Fruit fly (Drosophila melanogaster) whole organism, prepupa: ENCODE data around the gene beat-IIb.

ENCODE experiments used
- CG10631 ChIP-seq: fragments of 200-800 bp; sonication (Bioruptor generic); optimal IDR thresholded peaks from 2 replicates; lab custom pipeline; 2016; ENCODE audit warnings: missing biosample characterization, missing genetic modification characterization
- CG10669 ChIP-seq: fragments of 200-800 bp; sonication (Bioruptor generic); optimal IDR thresholded peaks from 3 replicates; lab custom pipeline; 2018; ENCODE audit warnings: missing biosample characterization, mild to moderate bottlenecking, missing genetic modification characterization, moderate library complexity
- CG11294 ChIP-seq: fragments of 200-800 bp; sonication (Bioruptor generic); IDR thresholded peaks from 2 replicates; pipeline ENCODE4 v1.3.6; 2022; ENCODE audit warnings: missing biosample characterization, missing genetic modification characterization
- CG11902 ChIP-seq: fragments of 200-800 bp; sonication (Bioruptor generic); optimal IDR thresholded peaks from 3 replicates; lab custom pipeline; 2016; ENCODE audit warnings: missing biosample characterization, missing genetic modification characterization
- CG15336 ChIP-seq: fragments of 200-800 bp; sonication (Bioruptor generic); IDR thresholded peaks from 2 replicates; pipeline ENCODE4 v1.3.6; 2022; ENCODE audit warnings: missing biosample characterization, missing genetic modification characterization
- CG1621 ChIP-seq: fragments of 200-800 bp; sonication (Bioruptor generic); optimal IDR thresholded peaks from 3 replicates; lab custom pipeline; 2018; ENCODE audit warnings: missing biosample characterization, mild to moderate bottlenecking, missing genetic modification characterization
- CG3032 ChIP-seq: fragments of 200-800 bp; optimal IDR thresholded peaks from 2 replicates; lab custom pipeline; 2019; ENCODE audit warnings: missing biosample characterization, mild to moderate bottlenecking, missing genetic modification characterization, moderate library complexity
- CG31627 ChIP-seq: fragments of 200-800 bp; sonication (Bioruptor generic); optimal IDR thresholded peaks from 3 replicates; lab custom pipeline; 2016; ENCODE audit warnings: missing biosample characterization, missing genetic modification characterization
- CG32006 ChIP-seq: fragments of 200-800 bp; sonication (Bioruptor generic); optimal IDR thresholded peaks from 3 replicates; lab custom pipeline; 2017; ENCODE audit warnings: missing biosample characterization, mild to moderate bottlenecking, missing genetic modification characterization
- CG34406 ChIP-seq: fragments of 200-800 bp; sonication (Bioruptor generic); optimal IDR thresholded peaks from 3 replicates; lab custom pipeline; 2016; ENCODE audit warnings: missing biosample characterization, missing genetic modification characterization
- CG3919 ChIP-seq: fragments of 200-800 bp; sonication (Bioruptor generic); optimal IDR thresholded peaks from 3 replicates; lab custom pipeline; 2016; ENCODE audit warnings: missing biosample characterization, missing genetic modification characterization
- CG6163 ChIP-seq: fragments of 200-800 bp; sonication (Bioruptor generic); IDR thresholded peaks from 3 replicates; pipeline ENCODE4 v1.3.6; 2022; ENCODE audit warnings: missing biosample characterization, missing genetic modification characterization
- CG6276 ChIP-seq: fragments of 200-800 bp; sonication (Bioruptor generic); optimal IDR thresholded peaks from 2 replicates; lab custom pipeline; 2017; ENCODE audit warnings: missing biosample characterization, mild to moderate bottlenecking, missing genetic modification characterization
- CG6792 ChIP-seq: fragments of 200-800 bp; sonication (Bioruptor generic); optimal IDR thresholded peaks from 3 replicates; lab custom pipeline; 2016; ENCODE audit warnings: missing biosample characterization, missing genetic modification characterization
- CG6808 ChIP-seq: fragments of 200-800 bp; sonication (Bioruptor generic); optimal IDR thresholded peaks from 3 replicates; lab custom pipeline; 2017; ENCODE audit warnings: missing biosample characterization, missing genetic modification characterization, mild to moderate bottlenecking, moderate library complexity, missing genetic modification reagents
- CG6854 ChIP-seq: fragments of 200-800 bp; sonication (Bioruptor generic); optimal IDR thresholded peaks from 2 replicates; lab custom pipeline; 2017; ENCODE audit warnings: missing biosample characterization, mild to moderate bottlenecking, missing genetic modification characterization
- CG7368 ChIP-seq: fragments of 200-800 bp; sonication (Bioruptor generic); optimal IDR thresholded peaks from 3 replicates; lab custom pipeline; 2016; ENCODE audit warnings: missing biosample characterization, missing genetic modification characterization
- CG8119 ChIP-seq: fragments of 200-800 bp; sonication (Bioruptor generic); IDR thresholded peaks from 3 replicates; pipeline ENCODE4 v1.3.6; 2022; ENCODE audit warnings: missing biosample characterization, missing genetic modification characterization
- CG8319 ChIP-seq: fragments of 200-800 bp; sonication (Bioruptor generic); optimal IDR thresholded peaks from 3 replicates; lab custom pipeline; 2016; ENCODE audit warnings: missing biosample characterization, missing genetic modification characterization
- CG9139 ChIP-seq: fragments of 200-800 bp; sonication (Bioruptor generic); optimal IDR thresholded peaks from 3 replicates; lab custom pipeline; 2017; ENCODE audit warnings: missing biosample characterization, mild to moderate bottlenecking, missing genetic modification characterization
- Eip75B ChIP-seq: fragments of 200-800 bp; sonication (Bioruptor generic); optimal IDR thresholded peaks from 3 replicates; lab custom pipeline; 2016; ENCODE audit warnings: missing biosample characterization, missing genetic modification characterization
- Eip78C ChIP-seq: fragments of 200-800 bp; sonication (Bioruptor generic); peaks from one replicate; lab custom pipeline; 2016; ENCODE audit warnings: missing biosample characterization, missing genetic modification characterization
- Ets96B ChIP-seq: fragments of 200-800 bp; optimal IDR thresholded peaks from 2 replicates; lab custom pipeline; 2019; ENCODE audit warnings: missing biosample characterization, mild to moderate bottlenecking, missing genetic modification characterization, moderate library complexity
- Gug ChIP-seq: fragments of 200-800 bp; sonication (Bioruptor generic); IDR thresholded peaks from 2 replicates; pipeline ENCODE4 v1.3.6; 2022; ENCODE audit warnings: missing biosample characterization, missing genetic modification characterization
- Hr38 ChIP-seq: sonication (Bioruptor generic); optimal IDR thresholded peaks from 2 replicates; lab custom pipeline; 2016; ENCODE audit warnings: missing biosample characterization, missing genetic modification characterization
- Hr39 ChIP-seq: fragments of 200-800 bp; sonication (Bioruptor generic); optimal IDR thresholded peaks from 2 replicates; lab custom pipeline; 2016; ENCODE audit warnings: missing biosample characterization, missing genetic modification characterization
- Met ChIP-seq: fragments of 200-800 bp; sonication (Bioruptor generic); optimal IDR thresholded peaks from 3 replicates; lab custom pipeline; 2016; ENCODE audit warnings: missing biosample characterization, missing genetic modification characterization
- Smox ChIP-seq: fragments of 200-800 bp; sonication (Bioruptor generic); optimal IDR thresholded peaks from 3 replicates; lab custom pipeline; 2016; ENCODE audit warnings: missing biosample characterization, missing genetic modification characterization
- Sox102F ChIP-seq: fragments of 200-800 bp; sonication (Bioruptor generic); optimal IDR thresholded peaks from 2 replicates; lab custom pipeline; 2016; ENCODE audit warnings: missing biosample characterization, mild to moderate bottlenecking, missing genetic modification characterization
- Sox15 ChIP-seq: fragments of 200-800 bp; sonication (Bioruptor generic); optimal IDR thresholded peaks from 3 replicates; lab custom pipeline; 2016; ENCODE audit warnings: missing biosample characterization, missing genetic modification characterization
- achi ChIP-seq: fragments of 200-800 bp; sonication (Bioruptor generic); optimal IDR thresholded peaks from 3 replicates; lab custom pipeline; 2016; ENCODE audit warnings: missing biosample characterization, missing genetic modification characterization
- acj6 ChIP-seq: fragments of 200-800 bp; sonication (Bioruptor generic); optimal IDR thresholded peaks from 3 replicates; lab custom pipeline; 2016; ENCODE audit warnings: missing biosample characterization, missing genetic modification characterization
- cyc ChIP-seq: fragments of 200-800 bp; sonication (Bioruptor generic); optimal IDR thresholded peaks from 3 replicates; lab custom pipeline; 2016; ENCODE audit warnings: missing biosample characterization, missing genetic modification characterization
- dac ChIP-seq: fragments of 200-800 bp; sonication (Bioruptor generic); optimal IDR thresholded peaks from 2 replicates; lab custom pipeline; 2017; ENCODE audit warnings: missing biosample characterization, mild to moderate bottlenecking, missing genetic modification characterization
- dsx ChIP-seq: fragments of 200-800 bp; optimal IDR thresholded peaks from 3 replicates; lab custom pipeline; 2019; ENCODE audit warnings: missing biosample characterization, mild to moderate bottlenecking, missing genetic modification characterization, moderate library complexity; ENCODE audit not compliant: poor library complexity, severe bottlenecking
- eg ChIP-seq: fragments of 200-800 bp; sonication (Bioruptor generic); IDR thresholded peaks from 3 replicates; pipeline ENCODE4 v1.3.6; 2022; ENCODE audit warnings: missing biosample characterization, missing genetic modification characterization
- fd59A ChIP-seq: fragments of 200-800 bp; sonication (Bioruptor generic); optimal IDR thresholded peaks from 2 replicates; lab custom pipeline; 2017; ENCODE audit warnings: missing biosample characterization, mild to moderate bottlenecking, missing genetic modification characterization, missing genetic modification reagents
- fd85E ChIP-seq: fragments of 200-800 bp; sonication (Bioruptor generic); optimal IDR thresholded peaks from 3 replicates; lab custom pipeline; 2016; ENCODE audit warnings: missing biosample characterization, missing genetic modification characterization
- fkh ChIP-seq: fragments of 200-800 bp; sonication (Bioruptor generic); optimal IDR thresholded peaks from 3 replicates; lab custom pipeline; 2017; ENCODE audit warnings: missing biosample characterization, mild to moderate bottlenecking, missing genetic modification characterization, moderate library complexity
- lz ChIP-seq: fragments of 200-800 bp; sonication (Bioruptor generic); optimal IDR thresholded peaks from 3 replicates; lab custom pipeline; 2016; ENCODE audit warnings: missing biosample characterization, missing genetic modification characterization
- pdm3 ChIP-seq: fragments of 200-800 bp; sonication (Bioruptor generic); optimal IDR thresholded peaks from 3 replicates; lab custom pipeline; 2016; ENCODE audit warnings: missing biosample characterization, missing genetic modification characterization
- salr ChIP-seq, 2 experiments: fragments of 200-800 bp; sonication (Bioruptor generic); optimal IDR thresholded peaks; 3 replicates each; lab custom pipeline; 2016 to 2018; ENCODE audit warnings: missing biosample characterization in 2 of 2, missing genetic modification characterization in 2 of 2, mild to moderate bottlenecking in 1 of 2
- ss ChIP-seq, 2 experiments: fragments of 200-800 bp; sonication (Bioruptor generic); optimal IDR thresholded peaks; 2 replicates in 1 of 2; 3 replicates in 1 of 2; lab custom pipeline; 2017 to 2018; ENCODE audit warnings: mild to moderate bottlenecking in 2 of 2, missing biosample characterization in 2 of 2, missing genetic modification characterization in 2 of 2, moderate library complexity in 1 of 2
- svp ChIP-seq: fragments of 200-800 bp; sonication (Bioruptor generic); peaks from one replicate; lab custom pipeline; 2016; ENCODE audit warnings: missing biosample characterization, missing genetic modification characterization
- topi ChIP-seq: fragments of 200-800 bp; sonication (Bioruptor generic); optimal IDR thresholded peaks from 3 replicates; lab custom pipeline; 2016; ENCODE audit warnings: missing biosample characterization, missing genetic modification characterization
- vri ChIP-seq: fragments of 200-800 bp; sonication (Bioruptor generic); optimal IDR thresholded peaks from 3 replicates; lab custom pipeline; 2016; ENCODE audit warnings: missing biosample characterization, mild to moderate bottlenecking, missing genetic modification characterization

Gene beat-IIb

dm6 chr3R:17231579-17231978, 33.3 kb downstream of the beat-IIb start (continued):
- TF ChIP-seq dac (GFP tag; lab: Kevin White, UChicago) (no peak), acj6 (GFP tag; lab: Kevin White, UChicago) (peak; percentile 58), ss (GFP tag; optimal IDR thresholded peaks at IDR 0.05; lab: Kevin White, UChicago) (no peak), Sox15 (GFP tag; lab: Kevin White, UChicago) (peak; percentile 13), dsx (GFP tag; lab: Kevin White, UChicago) (no peak), CG6276 (GFP tag; lab: Kevin White, UChicago) (no peak), fkh (GFP tag; lab: Kevin White, UChicago) (no peak), CG6163 (GFP tag; lab: Robert Waterston, UW) (peak; percentile 61; the same call in 2 of the 3 replicates), salr (GFP tag; optimal IDR thresholded peaks at IDR 0.05; lab: Kevin White, UChicago) (no peak), CG6792 (GFP tag; lab: Kevin White, UChicago) (peak; percentile 2), CG34406 (no peak), CG3032 (tag; lab: Kevin White, UChicago) (no peak), Ets96B (tag; lab: Kevin White, UChicago) (no peak), CG6854 (GFP tag; lab: Kevin White, UChicago) (no peak), Hr38 (GFP tag; lab: Kevin White, UChicago) (no peak), CG8319 (GFP tag; lab: Kevin White, UChicago) (no peak), Hr39 (GFP tag; lab: Kevin White, UChicago) (peak; percentile 64), cyc (GFP tag; lab: Kevin White, UChicago) (peak; percentile 41), CG6808 (no peak), fd85E (GFP tag; lab: Kevin White, UChicago) (no peak), CG10669 (peak; percentile 0), achi (GFP tag; lab: Kevin White, UChicago) (peak; percentile 11), Gug (GFP tag; lab: Robert Waterston, UW) (no peak), fd59A (GFP tag; lab: Kevin White, UChicago) (no peak), Eip78C (GFP tag; lab: Kevin White, UChicago) (peak; percentile 73), CG11902 (no peak), Sox102F (GFP tag; lab: Kevin White, UChicago) (no peak), Eip75B (GFP tag; lab: Kevin White, UChicago) (no peak), svp (GFP tag; lab: Kevin White, UChicago) (peak; percentile 64), CG8119 (no peak), vri (GFP tag; lab: Kevin White, UChicago) (no peak), lz (GFP tag; lab: Kevin White, UChicago) (peak; percentile 27)

DNA sequence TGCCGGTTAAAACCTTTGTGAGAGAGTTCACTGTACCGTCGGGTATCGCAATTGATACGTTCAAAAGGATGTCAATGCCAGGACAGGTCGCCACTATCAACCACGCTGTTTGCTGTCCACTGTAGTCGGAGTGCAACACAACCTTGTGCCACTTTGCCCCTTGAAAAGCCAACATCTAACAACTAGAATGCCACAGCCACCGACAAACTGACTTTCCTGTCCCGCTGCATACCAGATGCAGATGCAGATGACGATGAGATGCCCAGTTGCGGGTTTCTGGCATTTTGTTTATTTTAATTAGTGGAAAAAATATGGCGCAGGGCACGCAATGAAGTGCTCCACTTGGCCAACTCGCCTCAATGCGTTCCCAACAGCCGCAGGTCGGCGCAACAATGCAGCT, 41.9 kb downstream of the beat-IIb start, which contains the start of gene CG31262:
Gene CG31262 (minus strand): TSS at position 101 of the 400 bp plus-strand sequence.
- no peak for TF ChIP-seq achi (GFP tag; lab: Kevin White, UChicago)
- no peak for TF ChIP-seq CG11294 (GFP tag; lab: Robert Waterston, UW)
- no peak for TF ChIP-seq Ets96B (tag; lab: Kevin White, UChicago)
- no peak for TF ChIP-seq eg (GFP tag; lab: Robert Waterston, UW)
- TF ChIP-seq CG32006 (GFP tag; lab: Kevin White, UChicago), result no peak

DNA sequence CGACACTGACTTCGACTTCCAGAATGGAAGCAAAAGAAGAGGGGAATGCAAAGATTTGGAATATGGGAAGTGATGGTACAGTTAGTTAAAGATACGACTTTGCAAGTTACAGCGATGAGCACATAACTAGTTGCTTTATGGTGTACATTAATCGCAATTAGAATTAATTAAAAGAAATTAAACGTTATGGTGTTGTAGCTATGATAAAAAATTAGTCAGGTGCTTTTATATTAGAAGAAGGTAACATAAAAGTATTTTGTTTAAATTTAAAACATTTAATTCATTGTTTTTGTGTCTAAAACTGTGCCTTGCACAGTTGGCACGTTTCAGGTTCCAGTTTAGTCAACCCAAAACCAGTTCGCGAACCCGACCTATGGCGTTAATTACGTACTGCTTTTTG, 44.9 kb downstream of the beat-IIb start:
- TF ChIP-seq dac (GFP tag; lab: Kevin White, UChicago) (no peak), CG32006 (GFP tag; lab: Kevin White, UChicago) (peak; percentile 38), Ets96B (tag; lab: Kevin White, UChicago) (peak; percentile 28), dsx (GFP tag; lab: Kevin White, UChicago) (no peak), CG3919 (GFP tag; lab: Kevin White, UChicago) (peak; percentile 44), CG1621 (no peak), CG15336 (GFP tag; lab: Robert Waterston, UW) (peak; percentile 51; the same call in 1 of the 2 replicates), CG6854 (GFP tag; lab: Kevin White, UChicago) (no peak), CG34406 (peak; percentile 49), Smox (GFP tag; lab: Kevin White, UChicago) (peak; percentile 44), Met (GFP tag; lab: Kevin White, UChicago) (peak; percentile 60), pdm3 (peak; percentile 46), vri (GFP tag; lab: Kevin White, UChicago) (peak; percentile 37), CG10669 (peak; percentile 17), lz (GFP tag; lab: Kevin White, UChicago) (peak; percentile 44), CG7368 (no peak), CG10631 (GFP tag; lab: Kevin White, UChicago) (peak; percentile 20), topi (GFP tag; lab: Kevin White, UChicago) (peak; percentile 60), CG9139 (GFP tag; lab: Kevin White, UChicago) (no peak), CG31627 (GFP tag; lab: Kevin White, UChicago) (peak; percentile 52), achi (GFP tag; lab: Kevin White, UChicago) (peak; percentile 56), acj6 (GFP tag; lab: Kevin White, UChicago) (peak; percentile 42), fkh (GFP tag; lab: Kevin White, UChicago) (no peak), CG8319 (GFP tag; lab: Kevin White, UChicago) (no peak), Sox102F (GFP tag; lab: Kevin White, UChicago) (peak; percentile 51), CG11902 (peak; percentile 11), CG6792 (GFP tag; lab: Kevin White, UChicago) (peak; percentile 45)
